Worm (Caenorhabditis elegans) whole organism, L1 larva: ENCODE measurements around the gene ugt-20.

Experiments
- F16B12.6 ChIP-seq: fragments of 150-350 bp; optimal IDR thresholded peaks from 2 replicates; lab custom pipeline; 2014; ENCODE audit warnings: missing biosample characterization, missing genetic modification characterization
- aha-1 ChIP-seq: fragments of 150-350 bp; optimal IDR thresholded peaks from 2 replicates; lab custom pipeline; 2014; ENCODE audit warnings: missing biosample characterization, missing genetic modification characterization
- aly-2 ChIP-seq: fragments of 150-350 bp; optimal IDR thresholded peaks from 2 replicates; lab custom pipeline; 2014; ENCODE audit warnings: missing biosample characterization, missing genetic modification characterization
- ces-1 ChIP-seq: fragments of 150-350 bp; optimal IDR thresholded peaks from 2 replicates; lab custom pipeline; 2014; ENCODE audit warnings: missing biosample characterization, missing genetic modification reagents, missing genetic modification characterization
- efl-1 ChIP-seq, 4 experiments: fragments of 150-350 bp; optimal IDR thresholded peaks in 3 of 4; peaks in 1 of 4; 1 replicate in 1 of 4; 2 replicates in 3 of 4; lab custom pipeline; 2014; ENCODE audit warnings: missing biosample characterization in 2 of 4, missing genetic modification characterization in 2 of 4, missing genetic modification reagents in 2 of 4
- elt-3 ChIP-seq, 6 experiments: fragments of 150-350 bp in 1 of 6; sonication (generic microtip); optimal IDR thresholded peaks; 2 replicates each; lab custom pipeline; 2017 to 2018; ENCODE audit warnings: missing biosample characterization in 6 of 6, missing genetic modification characterization in 6 of 6, inconsistent platforms in 1 of 6
- fkh-10 ChIP-seq: sonication (generic microtip); optimal IDR thresholded peaks from 2 replicates; lab custom pipeline; 2017; ENCODE audit warnings: missing biosample characterization, missing genetic modification reagents, missing genetic modification characterization
- fos-1 ChIP-seq: fragments of 150-350 bp; optimal IDR thresholded peaks from 2 replicates; lab custom pipeline; 2014; ENCODE audit warnings: missing biosample characterization, missing genetic modification characterization
- hlh-17 ChIP-seq: fragments of 200-800 bp; sonication (Bioruptor generic); optimal IDR thresholded peaks from 2 replicates; lab custom pipeline; 2018; ENCODE audit warnings: missing genetic modification characterization, mild to moderate bottlenecking, missing compliant biosample characterization, moderate library complexity, borderline replicate concordance
- isw-1 ChIP-seq: fragments of 200-800 bp; sonication (Bioruptor generic); IDR thresholded peaks from 2 replicates; pipeline ENCODE4 v1.3.6; 2022; ENCODE audit warnings: missing genetic modification characterization, missing compliant biosample characterization
- jun-1 ChIP-seq: fragments of 150-350 bp; optimal IDR thresholded peaks from 2 replicates; lab custom pipeline; 2014; ENCODE audit warnings: missing biosample characterization, missing genetic modification reagents, missing genetic modification characterization
- lin-14 ChIP-seq: fragments of 200-800 bp; sonication (Bioruptor generic); optimal IDR thresholded peaks from 2 replicates; lab custom pipeline; 2018; ENCODE audit warnings: mild to moderate bottlenecking, missing genetic modification characterization, moderate library complexity, missing compliant biosample characterization
- lin-15B ChIP-seq: fragments of 150-350 bp; sonication (generic microtip); optimal IDR thresholded peaks from 3 replicates; lab custom pipeline; 2014; ENCODE audit warnings: missing biosample characterization, missing genetic modification characterization
- lin-39 ChIP-seq: fragments of 150-350 bp; optimal IDR thresholded peaks from 2 replicates; lab custom pipeline; 2014; ENCODE audit warnings: missing biosample characterization, missing genetic modification reagents, missing genetic modification characterization
- lir-3 ChIP-seq: sonication (generic microtip); optimal IDR thresholded peaks from 2 replicates; lab custom pipeline; 2016; ENCODE audit warnings: mild to moderate bottlenecking, missing genetic modification characterization, moderate library complexity, missing compliant biosample characterization; ENCODE audit not compliant: poor library complexity
- lsy-2 ChIP-seq, 2 experiments: fragments of 150-350 bp; optimal IDR thresholded peaks; 2 replicates each; lab custom pipeline; 2014; ENCODE audit warnings: missing biosample characterization in 2 of 2, missing genetic modification characterization in 2 of 2
- mdl-1 ChIP-seq, 2 experiments: fragments of 150-350 bp; optimal IDR thresholded peaks; 2 replicates each; lab custom pipeline; 2014 to 2017; ENCODE audit warnings: missing biosample characterization in 2 of 2, missing genetic modification characterization in 2 of 2, inconsistent platforms in 1 of 2
- mef-2 ChIP-seq: fragments of 150-350 bp; optimal IDR thresholded peaks from 2 replicates; lab custom pipeline; 2014; ENCODE audit warnings: missing biosample characterization, missing genetic modification characterization
- mep-1 ChIP-seq: fragments of 150-350 bp; optimal IDR thresholded peaks from 2 replicates; lab custom pipeline; 2014; ENCODE audit warnings: missing biosample characterization, missing genetic modification characterization
- nhr-11 ChIP-seq: fragments of 150-350 bp; optimal IDR thresholded peaks from 2 replicates; lab custom pipeline; 2014; ENCODE audit warnings: missing biosample characterization, missing genetic modification characterization
- nhr-12 ChIP-seq: sonication (generic microtip); optimal IDR thresholded peaks from 2 replicates; lab custom pipeline; 2017; ENCODE audit warnings: missing biosample characterization, missing genetic modification characterization
- nhr-47 ChIP-seq: sonication (generic microtip); optimal IDR thresholded peaks from 2 replicates; lab custom pipeline; 2016; ENCODE audit warnings: mild to moderate bottlenecking, missing genetic modification characterization, moderate library complexity, missing compliant biosample characterization
- nhr-71 ChIP-seq: sonication (generic microtip); optimal IDR thresholded peaks from 2 replicates; lab custom pipeline; 2016; ENCODE audit warnings: mild to moderate bottlenecking, missing genetic modification characterization, moderate library complexity, missing compliant biosample characterization
- nhr-76 ChIP-seq: sonication (generic microtip); optimal IDR thresholded peaks from 2 replicates; lab custom pipeline; 2017; ENCODE audit warnings: missing biosample characterization, missing genetic modification characterization
- nhr-85 ChIP-seq: sonication (generic microtip); peaks from one replicate; lab custom pipeline; 2016; ENCODE audit warnings: missing genetic modification characterization, inconsistent platforms, missing compliant biosample characterization
- rnt-1 ChIP-seq: sonication (generic microtip); optimal IDR thresholded peaks from 2 replicates; lab custom pipeline; 2016; ENCODE audit warnings: mild to moderate bottlenecking, missing genetic modification characterization, moderate library complexity, missing compliant biosample characterization
- skn-1 ChIP-seq: fragments of 150-350 bp; optimal IDR thresholded peaks from 2 replicates; lab custom pipeline; 2014; ENCODE audit warnings: missing biosample characterization, missing genetic modification characterization
- sox-4 ChIP-seq: sonication (generic microtip); optimal IDR thresholded peaks from 2 replicates; lab custom pipeline; 2016; ENCODE audit warnings: missing genetic modification characterization, missing compliant biosample characterization
- tlp-1 ChIP-seq: fragments of 150-350 bp; optimal IDR thresholded peaks from 2 replicates; lab custom pipeline; 2014; ENCODE audit warnings: missing biosample characterization, missing genetic modification characterization
- unc-130 ChIP-seq: fragments of 150-350 bp; optimal IDR thresholded peaks from 2 replicates; lab custom pipeline; 2017; ENCODE audit warnings: missing biosample characterization, missing genetic modification characterization, inconsistent platforms
- unc-62 ChIP-seq: fragments of 150-350 bp; optimal IDR thresholded peaks from 2 replicates; lab custom pipeline; 2014; ENCODE audit warnings: missing biosample characterization, missing genetic modification reagents, missing genetic modification characterization
- unc-98 ChIP-seq: fragments of 200-800 bp; sonication (Bioruptor generic); IDR thresholded peaks from 2 replicates; pipeline ENCODE4 v1.3.6; 2022; ENCODE audit warnings: missing genetic modification characterization, missing compliant biosample characterization
- xbp-1 ChIP-seq: sonication (generic microtip); optimal IDR thresholded peaks from 2 replicates; lab custom pipeline; 2016; ENCODE audit warnings: missing genetic modification characterization, missing compliant biosample characterization
- zip-4 ChIP-seq: fragments of 200-800 bp; sonication (Bioruptor generic); optimal IDR thresholded peaks from 2 replicates; lab custom pipeline; 2018; ENCODE audit warnings: mild to moderate bottlenecking, missing genetic modification characterization, moderate library complexity, missing compliant biosample characterization
- ztf-11 ChIP-seq, 2 experiments: sonication (generic microtip); optimal IDR thresholded peaks; 2 replicates each; lab custom pipeline; 2016 to 2017; ENCODE audit warnings: missing genetic modification characterization in 2 of 2, missing biosample characterization in 1 of 2, missing compliant biosample characterization in 1 of 2
- ztf-4 ChIP-seq: fragments of 150-350 bp; optimal IDR thresholded peaks from 2 replicates; lab custom pipeline; 2014; ENCODE audit warnings: missing biosample characterization, missing genetic modification characterization

Gene ugt-20

DNA sequence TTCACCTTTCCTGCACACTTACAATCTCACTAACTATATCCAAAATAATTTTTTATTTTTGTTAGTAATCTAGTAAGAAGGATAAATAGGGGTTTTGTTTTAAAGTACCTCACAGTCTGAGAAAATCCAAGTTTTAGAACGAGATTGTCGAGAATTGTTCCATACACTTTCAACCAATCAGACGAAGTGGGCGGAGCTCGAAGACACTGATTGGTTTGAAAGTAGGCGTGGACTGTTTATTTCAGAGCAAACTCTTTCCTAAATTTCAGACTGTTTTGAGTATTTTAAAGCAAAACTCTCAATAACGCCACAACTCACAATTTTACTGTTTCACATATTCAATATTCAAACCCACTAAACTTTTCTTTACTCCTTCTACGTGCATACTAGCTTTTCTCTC, 12.4 kb downstream of the ugt-20 start:
- TF ChIP-seq lin-39 (tag; lab: Kevin White, UChicago): no peak
- no peak for TF ChIP-seq isw-1 (GFP tag; lab: Robert Waterston, UW)
- TF ChIP-seq unc-62 (GFP tag; lab: Kevin White, UChicago): no peak
- no peak for TF ChIP-seq rnt-1 (tag; lab: Kevin White, UChicago)
- no peak for TF ChIP-seq ztf-11 (tag; optimal IDR thresholded peaks at IDR 0.05; lab: Kevin White, UChicago)
- TF ChIP-seq F16B12.6 (tag; lab: Kevin White, UChicago): no peak
- TF ChIP-seq ztf-4 (tag; lab: Kevin White, UChicago): no peak
- TF ChIP-seq fos-1: no peak
- TF ChIP-seq elt-3 (tag; optimal IDR thresholded peaks at IDR 0.05; lab: Kevin White, UChicago): no peak

- no peak for TF ChIP-seq unc-130 (tag; lab: Kevin White, UChicago)
- TF ChIP-seq sox-4: no peak
- TF ChIP-seq nhr-11 (tag; lab: Kevin White, UChicago): no peak
- TF ChIP-seq fkh-10: peak; percentile 94
- no peak for TF ChIP-seq mdl-1 (tag; optimal IDR thresholded peaks at IDR 0.05; lab: Kevin White, UChicago)
- TF ChIP-seq jun-1 (tag; lab: Kevin White, UChicago): no peak
- TF ChIP-seq nhr-85: peak; percentile 28
- peak; percentile 52 for TF ChIP-seq lin-14 (GFP tag; lab: Kevin White, UChicago)
- TF ChIP-seq isw-1 (GFP tag; lab: Robert Waterston, UW): no peak
- no peak for TF ChIP-seq nhr-76 (tag; lab: Kevin White, UChicago)
Observed at ce11 chrIV:6065186-6065585, 18.2 kb downstream of the ugt-20 start.

DNA sequence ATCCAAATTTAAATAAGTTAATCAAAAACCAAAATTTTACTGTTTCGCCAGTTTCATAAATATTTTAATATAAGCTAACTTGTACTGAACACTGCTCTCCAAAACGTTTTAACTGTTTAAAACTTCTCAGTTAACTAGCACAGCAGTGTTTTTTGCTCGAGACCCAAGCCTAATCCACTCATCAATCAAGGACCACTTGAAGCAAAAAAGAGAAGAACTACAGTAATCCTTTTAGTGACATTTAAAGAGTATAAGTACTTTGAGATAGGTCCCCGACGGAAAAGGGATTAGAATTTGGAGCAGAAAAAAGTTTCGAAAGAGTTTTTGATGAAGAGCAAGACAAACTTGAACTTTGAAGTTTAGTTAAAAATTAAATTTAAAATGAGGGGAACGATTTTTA, 18.7 kb downstream of the ugt-20 start:
- TF ChIP-seq lsy-2 (tag; optimal IDR thresholded peaks at IDR 0.05; lab: Kevin White, UChicago): peak in 1 of 2 experiments; percentile 56
- no peak for TF ChIP-seq unc-98

DNA sequence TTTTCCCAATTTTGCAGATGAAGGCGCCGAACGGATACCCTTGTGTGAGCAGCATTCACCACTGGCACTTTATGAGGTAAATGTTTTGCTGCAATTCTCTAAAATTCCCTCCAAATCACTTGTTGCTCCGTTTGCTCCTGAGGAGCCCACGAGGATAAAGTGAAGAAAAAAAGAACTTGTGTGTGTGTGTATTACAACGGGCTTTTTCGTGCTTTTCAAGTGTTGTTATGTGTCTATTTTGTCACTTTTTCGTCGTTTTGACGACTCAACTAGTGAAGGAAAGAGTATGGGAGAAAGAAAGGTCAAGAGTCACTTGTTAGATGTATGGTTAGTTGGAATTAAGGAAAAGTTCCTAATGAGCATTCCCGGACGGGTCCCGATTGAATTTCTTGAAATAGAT, 21.3 kb downstream of the ugt-20 start:
- TF ChIP-seq aly-2 (tag; lab: Kevin White, UChicago): no peak
- TF ChIP-seq lin-14 (GFP tag; lab: Kevin White, UChicago): peak; percentile 10

DNA sequence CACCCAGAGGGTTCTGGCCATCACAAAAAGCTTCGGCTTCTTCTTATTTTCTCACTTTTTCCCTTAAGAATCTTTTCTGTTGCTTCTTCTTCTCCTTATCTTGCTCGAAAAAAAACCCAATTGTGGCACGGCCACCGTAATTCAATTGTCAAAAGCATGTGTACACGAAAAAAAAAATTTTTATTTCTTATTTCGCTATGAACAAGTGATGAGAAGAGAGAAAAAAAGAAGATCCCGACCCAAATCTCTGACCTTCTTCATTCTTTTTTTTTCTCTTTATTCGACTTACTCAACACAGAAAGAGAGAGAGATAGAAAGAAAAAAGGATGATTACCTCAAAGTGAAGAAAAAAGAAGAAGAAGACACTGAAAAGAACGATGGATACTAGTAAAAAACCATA, 22.5 kb downstream of the ugt-20 start:
- no peak for TF ChIP-seq sox-4
- peak; percentile 6 for TF ChIP-seq nhr-47 (tag; lab: Kevin White, UChicago)
- no peak for TF ChIP-seq skn-1 (tag; lab: Kevin White, UChicago)
- TF ChIP-seq nhr-71 (tag; lab: Kevin White, UChicago): peak; percentile 32
- TF ChIP-seq aha-1 (tag; lab: Kevin White, UChicago): no peak
- TF ChIP-seq mef-2 (tag; lab: Kevin White, UChicago): no peak
- TF ChIP-seq lsy-2 (tag; optimal IDR thresholded peaks at IDR 0.05; lab: Kevin White, UChicago): peak in 1 of 2 experiments; percentile 33
- TF ChIP-seq lin-14 (GFP tag; lab: Kevin White, UChicago): peak; percentile 85
- TF ChIP-seq lir-3 (tag; lab: Kevin White, UChicago): no peak
- TF ChIP-seq mep-1 (tag; lab: Kevin White, UChicago): peak; percentile 28
- peak; percentile 79 for TF ChIP-seq fkh-10
- no peak for TF ChIP-seq nhr-12
- TF ChIP-seq ces-1: peak; percentile 74
- no peak for TF ChIP-seq efl-1 (optimal IDR thresholded peaks at IDR 0.05; lab: Kevin White, UChicago)
- TF ChIP-seq efl-1 (GFP tag; optimal IDR thresholded peaks at IDR 0.05 in 1 of 2; lab: Kevin White, UChicago): peak in 1 of 2 experiments; percentile 35
- TF ChIP-seq, all 84 proteins: peak for 8

ce11 chrIV:6059702-6060101, 23.7 kb downstream of the ugt-20 start:
- TF ChIP-seq elt-3 (tag; optimal IDR thresholded peaks at IDR 0.05; lab: Kevin White, UChicago) (no peak), lin-15B (tag; lab: Kevin White, UChicago) (no peak), mef-2 (tag; lab: Kevin White, UChicago) (no peak), zip-4 (no peak), unc-98 (no peak), xbp-1 (no peak), tlp-1 (tag; lab: Kevin White, UChicago) (no peak), nhr-47 (tag; lab: Kevin White, UChicago) (no peak), hlh-17 (no peak)
